Worm (Caenorhabditis elegans) whole organism, L2 larva: Measurements from ENCODE around the gene gldi-10.

ENCODE experiments used
- peb-1 ChIP-seq: fragments of 150-350 bp; optimal IDR thresholded peaks from 2 replicates; lab custom pipeline; 2014; ENCODE audit warnings: missing biosample characterization, missing genetic modification characterization
- sma-3 ChIP-seq: sonication (generic microtip); optimal IDR thresholded peaks from 2 replicates; lab custom pipeline; 2016; ENCODE audit warnings: missing genetic modification reagents, missing genetic modification characterization, missing compliant biosample characterization

DNA sequence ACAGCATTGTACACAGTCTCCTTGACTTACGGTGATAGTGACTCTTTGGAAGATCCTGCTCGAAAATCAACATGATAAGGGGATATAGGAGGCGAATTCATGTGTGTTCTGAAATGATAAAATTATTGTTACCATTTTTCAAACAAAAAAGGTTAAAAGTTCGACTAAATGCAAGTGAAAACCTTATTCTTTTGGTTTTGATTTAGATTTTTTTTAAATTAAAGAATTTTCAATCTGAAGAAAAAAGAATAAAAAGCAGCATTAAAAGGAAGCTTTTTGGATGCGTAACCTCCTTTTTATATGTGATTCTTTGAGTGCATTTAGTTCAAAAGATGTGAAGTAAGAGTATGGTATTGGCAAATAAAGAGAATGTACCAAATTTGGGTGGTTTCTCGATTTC, 36.3 kb downstream of the gldi-10 start, which contains the start of gene delm-1:
- no peak for TF ChIP-seq peb-1 (tag; lab: Kevin White, UChicago)
- no peak for TF ChIP-seq sma-3 (GFP tag; lab: Kevin White, UChicago)
